Worm (Caenorhabditis elegans) whole organism, L3 larva: ENCODE data around the gene F58E2.2.

Source experiments
- egl-27 ChIP-seq: sonication (generic microtip); optimal IDR thresholded peaks from 4 replicates; lab custom pipeline; 2017; ENCODE audit warnings: missing biosample characterization, missing genetic modification reagents, missing genetic modification characterization
- fkh-2 ChIP-seq: fragments of 150-350 bp; optimal IDR thresholded peaks from 2 replicates; lab custom pipeline; 2014; ENCODE audit warnings: missing biosample characterization, missing genetic modification reagents, missing genetic modification characterization
- jun-1 ChIP-seq: fragments of 150-350 bp; optimal IDR thresholded peaks from 2 replicates; lab custom pipeline; 2014; ENCODE audit warnings: missing biosample characterization, missing genetic modification reagents, missing genetic modification characterization
- nhr-43 ChIP-seq: sonication (generic microtip); optimal IDR thresholded peaks from 2 replicates; lab custom pipeline; 2016; ENCODE audit warnings: mild to moderate bottlenecking, missing genetic modification characterization, missing compliant biosample characterization; ENCODE audit not compliant: poor library complexity, severe bottlenecking
- nhr-77 ChIP-seq: fragments of 150-350 bp; optimal IDR thresholded peaks from 2 replicates; lab custom pipeline; 2014; ENCODE audit warnings: missing biosample characterization, missing genetic modification characterization
- pha-4 ChIP-seq: fragments of 150-350 bp; optimal IDR thresholded peaks from 2 replicates; lab custom pipeline; 2014; ENCODE audit warnings: missing biosample characterization, missing genetic modification reagents, missing genetic modification characterization
- snpc-4 ChIP-seq: fragments of 150-350 bp; optimal IDR thresholded peaks from 2 replicates; lab custom pipeline; 2014; ENCODE audit warnings: missing biosample characterization, missing genetic modification characterization
- zag-1 ChIP-seq: fragments of 150-350 bp; optimal IDR thresholded peaks from 2 replicates; lab custom pipeline; 2014; ENCODE audit warnings: missing biosample characterization, missing genetic modification characterization

- TF ChIP-seq snpc-4 (no peak), jun-1 (tag; lab: Kevin White, UChicago) (no peak), nhr-43 (tag; lab: Kevin White, UChicago) (no peak), egl-27 (tag; lab: Kevin White, UChicago) (no peak), nhr-77 (tag; lab: Kevin White, UChicago) (no peak), fkh-2 (tag; lab: Kevin White, UChicago) (no peak), pha-4 (tag; lab: Kevin White, UChicago) (no peak), zag-1 (tag; lab: Kevin White, UChicago) (no peak)
These were observed 47.3 kb upstream of the F58E2.2 start, which contains the start of gene C04C3.6 for ce11 chrIV:3422516-3422915.
